ENCODE assay signal across 2 fruit fly cellular contexts in genomic region chr3R:30021009-30021408, dm6.
TF ChIP-seq lines count a peak whose summit lies in the region.

No protein-coding gene starts in this region.

TF ChIP-seq in whole organism, embryonic, 481 proteins besides CTCF, POLR2A, EP300 and RAD21 (continued from another document and continues in another):
- TF ChIP-seq run (tag; optimal IDR thresholded peaks at IDR 0.05; lab: Kevin White, UChicago) (no peak), en (GFP tag; optimal IDR thresholded peaks at IDR 0.05; lab: Kevin White, UChicago) (no peak), chinmo (GFP tag; IDR thresholded peaks at IDR 0.05; lab: Robert Waterston, UW; ENCODE audit: partially characterized antibody) (no peak), stc (GFP tag; IDR thresholded peaks at IDR 0.05; lab: Robert Waterston, UW) (peak; percentile 9; the same call in 1 of the 2 replicates), dm (GFP tag; optimal IDR thresholded peaks at IDR 0.05; lab: Kevin White, UChicago) (no peak), jigr1 (GFP tag; IDR thresholded peaks at IDR 0.05; lab: Robert Waterston, UW) (0 out of 3 replicates have a peak, but pooled peaks have one; percentile 21), CG16863 (GFP tag; optimal IDR thresholded peaks at IDR 0.05; lab: Kevin White, UChicago) (no peak), CG17328 (GFP tag; IDR thresholded peaks at IDR 0.05; lab: Robert Waterston, UW) (no peak), ATbp (GFP tag; optimal IDR thresholded peaks at IDR 0.05; lab: Kevin White, UChicago) (peak; percentile 45), Ets97D (GFP tag; optimal IDR thresholded peaks at IDR 0.05; lab: Kevin White, UChicago) (no peak), cas (GFP tag; IDR thresholded peaks at IDR 0.05; lab: Robert Waterston, UW) (no peak), gce (GFP tag; IDR thresholded peaks at IDR 0.05; lab: Robert Waterston, UW) (no peak), cato (GFP tag; optimal IDR thresholded peaks at IDR 0.05; lab: Kevin White, UChicago; ENCODE audit: borderline replicate concordance) (no peak), lola (GFP tag; optimal IDR thresholded peaks at IDR 0.05; lab: Kevin White, UChicago) (no peak), CG6765 (GFP tag; optimal IDR thresholded peaks at IDR 0.05; lab: Kevin White, UChicago) (no peak), cwo (GFP tag; optimal IDR thresholded peaks at IDR 0.05; lab: Kevin White, UChicago) (peak; percentile 8), CG14014 (GFP tag; IDR thresholded peaks at IDR 0.05; lab: Robert Waterston, UW) (0 out of 2 replicates have a peak, but pooled peaks have one; percentile 27), prd (optimal IDR thresholded peaks at IDR 0.05; lab: Kevin White, UChicago) (no peak), prd (GFP tag; IDR thresholded peaks at IDR 0.05; lab: Robert Waterston, UW) (peak; percentile 47; the same call in 1 of the 3 replicates), row (GFP tag; IDR thresholded peaks at IDR 0.05; lab: Robert Waterston, UW) (peak; percentile 58), mld (GFP tag; IDR thresholded peaks at IDR 0.05; lab: Robert Waterston, UW; ENCODE audit: partially characterized antibody) (no peak), zfh2 (GFP tag; optimal IDR thresholded peaks at IDR 0.05; lab: Kevin White, UChicago) (no peak), CG1647 (GFP tag; optimal IDR thresholded peaks at IDR 0.05; lab: Kevin White, UChicago) (no peak), Lim3 (GFP tag; IDR thresholded peaks at IDR 0.05; lab: Robert Waterston, UW) (no peak), tup (GFP tag; optimal IDR thresholded peaks at IDR 0.05; lab: Kevin White, UChicago) (no peak), zf30C (GFP tag; optimal IDR thresholded peaks at IDR 0.05; lab: Kevin White, UChicago) (peak; percentile 33), CG1233 (GFP tag; optimal IDR thresholded peaks at IDR 0.05; lab: Kevin White, UChicago) (no peak), CG16779 (GFP tag; IDR thresholded peaks at IDR 0.05; lab: Robert Waterston, UW) (no peak), CG33213 (GFP tag; optimal IDR thresholded peaks at IDR 0.05; lab: Kevin White, UChicago) (no peak), HLH3B (GFP tag; IDR thresholded peaks at IDR 0.05; lab: Robert Waterston, UW) (0 out of 2 replicates have a peak, but pooled peaks have one; percentile 8), CG12942 (GFP tag; optimal IDR thresholded peaks at IDR 0.05; lab: Kevin White, UChicago) (no peak), CG12155 (GFP tag; optimal IDR thresholded peaks at IDR 0.05; lab: Kevin White, UChicago) (peak; percentile 10), Hey (tag; optimal IDR thresholded peaks at IDR 0.05; lab: Kevin White, UChicago) (no peak), CG2129 (GFP tag; IDR thresholded peaks at IDR 0.05; lab: Robert Waterston, UW; ENCODE audit: partially characterized antibody) (no peak), Nf-YB (GFP tag; optimal IDR thresholded peaks at IDR 0.05; lab: Kevin White, UChicago) (no peak), MTF-1 (GFP tag; optimal IDR thresholded peaks at IDR 0.05; lab: Kevin White, UChicago; ENCODE audit: borderline replicate concordance) (no peak), nau (GFP tag; optimal IDR thresholded peaks at IDR 0.05; lab: Kevin White, UChicago) (no peak), dmrt11E (tag; optimal IDR thresholded peaks at IDR 0.05; lab: Kevin White, UChicago) (peak; percentile 1), org-1 (GFP tag; optimal IDR thresholded peaks at IDR 0.05; lab: Kevin White, UChicago) (peak; percentile 8), Neu2 (GFP tag; optimal IDR thresholded peaks at IDR 0.05; lab: Kevin White, UChicago; ENCODE audit: borderline replicate concordance) (no peak), Rx (GFP tag; IDR thresholded peaks at IDR 0.05; lab: Robert Waterston, UW) (no peak), Oli (tag; optimal IDR thresholded peaks at IDR 0.05; lab: Kevin White, UChicago) (peak; percentile 33), Dad (GFP tag; optimal IDR thresholded peaks at IDR 0.05; lab: Kevin White, UChicago) (no peak), ash1 (GFP tag; optimal IDR thresholded peaks at IDR 0.05; lab: Kevin White, UChicago) (no peak), bsh (GFP tag; optimal IDR thresholded peaks at IDR 0.05; lab: Kevin White, UChicago) (peak in 1 of 2 experiments; percentile 29), CG12391 (tag; optimal IDR thresholded peaks at IDR 0.05; lab: Kevin White, UChicago) (peak; percentile 30), sqz (GFP tag; optimal IDR thresholded peaks at IDR 0.05; lab: Kevin White, UChicago) (no peak), Optix (GFP tag; IDR thresholded peaks at IDR 0.05; lab: Robert Waterston, UW) (no peak), cg (GFP tag; optimal IDR thresholded peaks at IDR 0.05; lab: Kevin White, UChicago) (no peak), CG4328 (GFP tag; optimal IDR thresholded peaks at IDR 0.05; lab: Kevin White, UChicago) (no peak), dpn (GFP tag; optimal IDR thresholded peaks at IDR 0.05; lab: Kevin White, UChicago) (no peak), br (optimal IDR thresholded peaks at IDR 0.05; lab: Kevin White, UChicago) (no peak), CG15601 (tag; optimal IDR thresholded peaks at IDR 0.05; lab: Kevin White, UChicago) (no peak), danr (GFP tag; IDR thresholded peaks at IDR 0.05; lab: Robert Waterston, UW) (no peak), CG4730 (GFP tag; IDR thresholded peaks at IDR 0.05; lab: Robert Waterston, UW) (0 out of 2 replicates have a peak, but pooled peaks have one; percentile 27), Xbp1 (GFP tag; optimal IDR thresholded peaks at IDR 0.05; lab: Kevin White, UChicago) (peak; percentile 29), hth (optimal IDR thresholded peaks at IDR 0.05; lab: Kevin White, UChicago) (no peak), CG2116 (GFP tag; optimal IDR thresholded peaks at IDR 0.05; lab: Kevin White, UChicago) (no peak), CG14860 (GFP tag; IDR thresholded peaks at IDR 0.05; lab: Robert Waterston, UW; ENCODE audit: partially characterized antibody) (no peak), phol (tag; optimal IDR thresholded peaks at IDR 0.05; lab: Kevin White, UChicago) (peak; percentile 30), CG15479 (GFP tag; optimal IDR thresholded peaks at IDR 0.05; lab: Kevin White, UChicago) (no peak), dysf (GFP tag; IDR thresholded peaks at IDR 0.05; lab: Robert Waterston, UW) (peak; percentile 59; the same call in 1 of the 3 replicates), CG10366 (GFP tag; IDR thresholded peaks at IDR 0.05; lab: Robert Waterston, UW) (peak; percentile 16; the same call in 1 of the 2 replicates), Nf-YC (tag; optimal IDR thresholded peaks at IDR 0.05; lab: Kevin White, UChicago) (no peak), slou (GFP tag; optimal IDR thresholded peaks at IDR 0.05; lab: Kevin White, UChicago) (no peak), Doc2 (GFP tag; IDR thresholded peaks at IDR 0.05; lab: Robert Waterston, UW) (no peak)

TF ChIP-seq in whole organism, prepupa, 60 proteins besides CTCF, POLR2A, EP300 and RAD21 (continued from another document):
- TF ChIP-seq CG1621 (tag; optimal IDR thresholded peaks at IDR 0.05; lab: Kevin White, UChicago): no peak
- TF ChIP-seq salr (GFP tag; optimal IDR thresholded peaks at IDR 0.05; lab: Kevin White, UChicago): no peak
- TF ChIP-seq dsx (GFP tag; optimal IDR thresholded peaks at IDR 0.05; lab: Kevin White, UChicago; ENCODE audit: poor library complexity, severe bottlenecking): no peak
- TF ChIP-seq CG15336 (GFP tag; IDR thresholded peaks at IDR 0.05; lab: Robert Waterston, UW): peak; percentile 72
- TF ChIP-seq Lpt (GFP tag; optimal IDR thresholded peaks at IDR 0.05; lab: Kevin White, UChicago): no peak
- TF ChIP-seq ss (GFP tag; optimal IDR thresholded peaks at IDR 0.05; lab: Kevin White, UChicago): peak in 1 of 2 experiments; percentile 18
- TF ChIP-seq topi (GFP tag; optimal IDR thresholded peaks at IDR 0.05; lab: Kevin White, UChicago): peak; percentile 12
- TF ChIP-seq Sox15 (GFP tag; optimal IDR thresholded peaks at IDR 0.05; lab: Kevin White, UChicago): no peak
- TF ChIP-seq CG32006 (GFP tag; optimal IDR thresholded peaks at IDR 0.05; lab: Kevin White, UChicago): peak; percentile 62
- peak; percentile 25 for TF ChIP-seq fd59A (GFP tag; optimal IDR thresholded peaks at IDR 0.05; lab: Kevin White, UChicago)
- no peak for TF ChIP-seq CG8632 (GFP tag; optimal IDR thresholded peaks at IDR 0.05; lab: Kevin White, UChicago)
- TF ChIP-seq CG10669 (GFP tag; optimal IDR thresholded peaks at IDR 0.05; lab: Kevin White, UChicago): peak; percentile 9
- TF ChIP-seq Hr4 (GFP tag; optimal IDR thresholded peaks at IDR 0.05; lab: Kevin White, UChicago): no peak
- no peak for TF ChIP-seq CG4318 (GFP tag; optimal IDR thresholded peaks at IDR 0.05; lab: Kevin White, UChicago)
- TF ChIP-seq CG16779 (tag; optimal IDR thresholded peaks at IDR 0.05; lab: Kevin White, UChicago): no peak
- peak; percentile 9 for TF ChIP-seq acj6 (GFP tag; optimal IDR thresholded peaks at IDR 0.05; lab: Kevin White, UChicago)
- peak; percentile 5 for TF ChIP-seq cyc (GFP tag; optimal IDR thresholded peaks at IDR 0.05; lab: Kevin White, UChicago)
- TF ChIP-seq fd85E (GFP tag; optimal IDR thresholded peaks at IDR 0.05; lab: Kevin White, UChicago): no peak
- no peak for TF ChIP-seq Ets21C (GFP tag; optimal IDR thresholded peaks at IDR 0.05; lab: Kevin White, UChicago)
- TF ChIP-seq Eip78C (GFP tag; lab: Kevin White, UChicago): peak; percentile 69
- peak; percentile 24 for TF ChIP-seq Sox102F (GFP tag; optimal IDR thresholded peaks at IDR 0.05; lab: Kevin White, UChicago)
- no peak for TF ChIP-seq Ets96B (tag; optimal IDR thresholded peaks at IDR 0.05; lab: Kevin White, UChicago)
- no peak for TF ChIP-seq CG6854 (GFP tag; optimal IDR thresholded peaks at IDR 0.05; lab: Kevin White, UChicago)
- TF ChIP-seq Blimp-1 (GFP tag; optimal IDR thresholded peaks at IDR 0.05; lab: Kevin White, UChicago): no peak
- no peak for TF ChIP-seq OdsH (GFP tag; optimal IDR thresholded peaks at IDR 0.05; lab: Kevin White, UChicago)
- TF ChIP-seq CG8119 (GFP tag; IDR thresholded peaks at IDR 0.05; lab: Robert Waterston, UW): peak; percentile 52
- TF ChIP-seq CG11902 (GFP tag; optimal IDR thresholded peaks at IDR 0.05; lab: Kevin White, UChicago): no peak
- peak; percentile 23 for TF ChIP-seq CG3032 (tag; optimal IDR thresholded peaks at IDR 0.05; lab: Kevin White, UChicago)
- TF ChIP-seq spab (GFP tag; optimal IDR thresholded peaks at IDR 0.05; lab: Kevin White, UChicago): no peak
- peak; percentile 17 for TF ChIP-seq CG34406 (GFP tag; optimal IDR thresholded peaks at IDR 0.05; lab: Kevin White, UChicago)
- TF ChIP-seq Hr38 (GFP tag; optimal IDR thresholded peaks at IDR 0.05; lab: Kevin White, UChicago): no peak
- TF ChIP-seq CG3919 (GFP tag; optimal IDR thresholded peaks at IDR 0.05; lab: Kevin White, UChicago): peak; percentile 31
- TF ChIP-seq Sox14 (GFP tag; optimal IDR thresholded peaks at IDR 0.05; lab: Kevin White, UChicago): peak; percentile 7
- peak; percentile 11 for TF ChIP-seq lz (GFP tag; optimal IDR thresholded peaks at IDR 0.05; lab: Kevin White, UChicago)
- peak; percentile 86 for TF ChIP-seq eg (GFP tag; IDR thresholded peaks at IDR 0.05; lab: Robert Waterston, UW)
- TF ChIP-seq CG31627 (GFP tag; optimal IDR thresholded peaks at IDR 0.05; lab: Kevin White, UChicago): no peak
- TF ChIP-seq CG11762 (GFP tag; optimal IDR thresholded peaks at IDR 0.05; lab: Kevin White, UChicago; ENCODE audit: insufficient read depth): no peak
- TF ChIP-seq fkh (GFP tag; optimal IDR thresholded peaks at IDR 0.05; lab: Kevin White, UChicago): no peak
TF ChIP-seq in whole organism, prepupa: peak in this region for 31.
